Fruit fly (Drosophila melanogaster): ENCODE measurements around the gene CG16711.

The CG16711 gene

DNA sequence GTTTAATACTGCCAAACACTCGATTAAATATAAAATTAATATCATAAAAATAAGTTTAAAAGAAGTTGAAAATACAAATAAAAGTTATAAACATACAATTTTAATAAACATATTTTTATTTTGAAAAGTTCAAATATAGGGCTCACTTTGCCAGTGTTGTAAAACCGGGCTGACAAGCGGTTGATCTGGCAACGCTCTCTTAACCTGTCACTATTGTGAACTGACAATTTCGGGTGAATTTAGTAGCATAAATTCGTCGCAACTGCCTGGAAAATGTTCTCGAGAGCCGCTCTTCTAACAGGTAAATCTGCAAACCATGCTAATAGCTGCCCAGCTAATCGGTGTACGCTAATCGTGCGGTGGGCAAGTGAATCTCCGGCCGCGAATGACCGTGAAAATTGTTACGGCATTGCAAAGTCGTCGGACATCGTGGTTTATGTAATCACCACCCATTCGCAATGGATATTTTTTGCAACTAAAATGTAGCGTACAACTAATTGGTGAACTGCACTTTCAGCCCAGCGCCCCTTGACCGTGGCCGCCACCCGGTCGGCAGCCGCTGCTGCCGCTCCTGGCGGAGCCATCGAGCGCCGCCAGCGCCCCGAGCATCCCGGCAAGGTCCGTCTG, 25.8 kb downstream of the CG16711 start, which contains the start of gene ATPsynB (continued):
- no peak for TF ChIP-seq cato (GFP tag; optimal IDR thresholded peaks at IDR 0.05; ENCODE audit: borderline replicate concordance)

DNA sequence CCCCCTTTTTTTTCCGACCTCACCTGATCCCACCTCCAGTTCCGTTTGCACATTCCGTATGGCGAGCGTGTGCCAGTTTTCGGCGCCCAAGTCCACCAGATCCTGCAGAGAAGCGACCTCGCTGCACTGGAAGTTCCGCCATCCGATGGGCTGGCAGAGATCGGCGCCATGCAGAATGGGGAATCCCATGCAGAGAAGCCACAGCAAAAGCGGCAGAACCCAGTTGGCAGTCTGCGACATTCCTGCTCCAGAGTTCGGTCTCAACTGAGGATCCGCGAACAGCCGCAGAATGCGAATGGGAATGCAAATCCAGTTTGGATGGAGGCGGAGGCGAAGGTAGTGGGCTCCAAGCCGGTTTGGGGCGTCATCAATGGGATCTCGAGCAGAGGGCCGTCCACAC, 29.4 kb downstream of the CG16711 start, which contains the start of gene CG6749:
Gene CG6749, minus strand, starts transcription at position 245 of the 400 bp plus-strand sequence.
- TF ChIP-seq CG3726 (GFP tag; IDR thresholded peaks at IDR 0.05) (peak; percentile 51; the same call in 1 of the 3 replicates), hkb (optimal IDR thresholded peaks at IDR 0.05) (no peak), hkb (GFP tag; IDR thresholded peaks at IDR 0.05) (no peak), CG6765 (GFP tag; optimal IDR thresholded peaks at IDR 0.05) (no peak), gfzf (GFP tag; optimal IDR thresholded peaks at IDR 0.05) (no peak), Dref (GFP tag; IDR thresholded peaks at IDR 0.05) (peak; percentile 29; the same call in 1 of the 2 replicates), CG15601 (tag; optimal IDR thresholded peaks at IDR 0.05) (no peak), CG13775 (GFP tag; optimal IDR thresholded peaks at IDR 0.05) (no peak), mam (GFP tag; optimal IDR thresholded peaks at IDR 0.05) (no peak), CG13123 (GFP tag; optimal IDR thresholded peaks at IDR 0.05) (no peak), chinmo (GFP tag; IDR thresholded peaks at IDR 0.05; ENCODE audit: partially characterized antibody) (0 out of 4 replicates have a peak, but pooled peaks have one; percentile 20), CG13424 (tag; optimal IDR thresholded peaks at IDR 0.05) (no peak), Ada2b (GFP tag; IDR thresholded peaks at IDR 0.05) (no peak), dimm (GFP tag; IDR thresholded peaks at IDR 0.05) (no peak), tio (GFP tag; optimal IDR thresholded peaks at IDR 0.05) (no peak), Bteb2 (GFP tag; optimal IDR thresholded peaks at IDR 0.05) (no peak), CG4328 (GFP tag; optimal IDR thresholded peaks at IDR 0.05) (no peak), CG14014 (GFP tag; IDR thresholded peaks at IDR 0.05) (0 out of 2 replicates have a peak, but pooled peaks have one; percentile 10), ac (GFP tag; optimal IDR thresholded peaks at IDR 0.05) (no peak), eyg (GFP tag; optimal IDR thresholded peaks at IDR 0.05) (no peak), Oli (tag; optimal IDR thresholded peaks at IDR 0.05) (no peak), dpn (GFP tag; optimal IDR thresholded peaks at IDR 0.05) (no peak), Awh (GFP tag; IDR thresholded peaks at IDR 0.05) (no peak), Bgb (GFP tag; IDR thresholded peaks at IDR 0.05; ENCODE audit: partially characterized antibody) (0 out of 2 replicates have a peak, but pooled peaks have one; percentile 17), Nf-YB (GFP tag; optimal IDR thresholded peaks at IDR 0.05) (no peak), Dbx (GFP tag; IDR thresholded peaks at IDR 0.05) (0 out of 3 replicates have a peak, but pooled peaks have one; percentile 38), wdn (GFP tag; IDR thresholded peaks at IDR 0.05) (no peak), scrt (GFP tag; optimal IDR thresholded peaks at IDR 0.05) (no peak), da (GFP tag; optimal IDR thresholded peaks at IDR 0.05) (no peak), tna (GFP tag; IDR thresholded peaks at IDR 0.05; ENCODE audit: partially characterized antibody) (no peak), cas (GFP tag; IDR thresholded peaks at IDR 0.05) (no peak), Fer1 (GFP tag; optimal IDR thresholded peaks at IDR 0.05) (no peak), Oaz (GFP tag; IDR thresholded peaks at IDR 0.05) (no peak), fu2 (GFP tag; optimal IDR thresholded peaks at IDR 0.05) (no peak), twi (tag; optimal IDR thresholded peaks at IDR 0.05) (no peak), ken (GFP tag; IDR thresholded peaks at IDR 0.05) (no peak; the same call in 2 of the 3 replicates), CG8089 (GFP tag; optimal IDR thresholded peaks at IDR 0.05) (no peak), CG8478 (optimal IDR thresholded peaks at IDR 0.05) (peak; percentile 14), CG4404 (GFP tag; IDR thresholded peaks at IDR 0.05) (0 out of 2 replicates have a peak, but pooled peaks have one; percentile 16), Trl (optimal IDR thresholded peaks at IDR 0.05) (no peak), Trl (GFP tag; optimal IDR thresholded peaks at IDR 0.05) (no peak), insv (GFP tag; optimal IDR thresholded peaks at IDR 0.05) (no peak), CG7271 (tag; optimal IDR thresholded peaks at IDR 0.05) (no peak), ERR (GFP tag; optimal IDR thresholded peaks at IDR 0.05) (no peak), bcd (GFP tag; optimal IDR thresholded peaks at IDR 0.05) (no peak), pb (GFP tag; optimal IDR thresholded peaks at IDR 0.05) (no peak), ATbp (GFP tag; optimal IDR thresholded peaks at IDR 0.05) (no peak), Med (GFP tag) (peak; percentile 7)

All from whole organism, embryonic.